Worm (Caenorhabditis elegans) whole organism, young adult: Measurements from ENCODE around the gene nlp-82.

Source experiments
- B0261.1 ChIP-seq: sonication (generic microtip); optimal IDR thresholded peaks from 2 replicates; lab custom pipeline; 2016; ENCODE audit warnings: mild to moderate bottlenecking, missing genetic modification characterization, moderate library complexity, missing compliant biosample characterization
- C06A6.2 ChIP-seq: fragments of 200-800 bp; sonication (Bioruptor generic); conservative IDR thresholded peaks from 2 replicates; pipeline ENCODE4 v1.3.6; 2022; ENCODE audit warnings: missing genetic modification characterization, missing compliant biosample characterization
- F33H1.4 ChIP-seq: fragments of 200-800 bp; sonication (Bioruptor generic); IDR thresholded peaks from 2 replicates; pipeline ENCODE4 v1.3.6; 2022; ENCODE audit warnings: missing genetic modification reagents, missing genetic modification characterization, missing compliant biosample characterization
- F49E8.2 ChIP-seq: sonication (generic microtip); optimal IDR thresholded peaks from 3 replicates; lab custom pipeline; 2017; ENCODE audit warnings: missing genetic modification characterization, mild to moderate bottlenecking, missing compliant biosample characterization, antibody characterized with exemption, moderate library complexity; ENCODE audit not compliant: insufficient read depth
- K11D2.4 ChIP-seq: fragments of 200-800 bp; sonication (Bioruptor generic); IDR thresholded peaks from 2 replicates; pipeline ENCODE4 v1.3.6; 2022; ENCODE audit warnings: missing genetic modification reagents, missing genetic modification characterization, missing compliant biosample characterization
- T07F8.4 ChIP-seq: sonication (generic microtip); optimal IDR thresholded peaks from 2 replicates; lab custom pipeline; 2016; ENCODE audit warnings: mild to moderate bottlenecking, missing genetic modification characterization, moderate library complexity, missing compliant biosample characterization
- T26A5.8 ChIP-seq: sonication (generic microtip); optimal IDR thresholded peaks from 2 replicates; lab custom pipeline; 2016; ENCODE audit warnings: missing genetic modification characterization, missing compliant biosample characterization
- Y53G8AR.9 ChIP-seq: fragments of 200-800 bp; sonication (Bioruptor generic); conservative IDR thresholded peaks from 2 replicates; pipeline ENCODE4 v1.3.6; 2022; ENCODE audit warnings: missing genetic modification reagents, missing genetic modification characterization, missing compliant biosample characterization
- Y56A3A.18 ChIP-seq: fragments of 200-800 bp; sonication (Bioruptor generic); IDR thresholded peaks from 2 replicates; pipeline ENCODE4 v1.3.6; 2022; ENCODE audit warnings: missing genetic modification reagents, missing genetic modification characterization, missing compliant biosample characterization
- ZK185.1 ChIP-seq: sonication (generic microtip); optimal IDR thresholded peaks from 2 replicates; lab custom pipeline; 2016; ENCODE audit warnings: mild to moderate bottlenecking, missing genetic modification characterization, missing compliant biosample characterization; ENCODE audit not compliant: poor library complexity, severe bottlenecking
- ama-1 ChIP-seq, 3 experiments: fragments of 150-350 bp in 1 of 3; sonication (generic microtip) in 2 of 3; optimal IDR thresholded peaks; 2 replicates each; lab custom pipeline; 2014 to 2018; ENCODE audit warnings: missing biosample characterization in 2 of 3, missing genetic modification characterization in 2 of 3, missing genetic modification reagents in 2 of 3
- athp-1 ChIP-seq: sonication (generic microtip); optimal IDR thresholded peaks from 2 replicates; lab custom pipeline; 2017; ENCODE audit warnings: mild to moderate bottlenecking, missing genetic modification characterization, missing compliant biosample characterization
- attf-3 ChIP-seq: fragments of 200-800 bp; sonication (Bioruptor generic); conservative IDR thresholded peaks from 2 replicates; pipeline ENCODE4 v1.3.6; 2022; ENCODE audit warnings: missing genetic modification reagents, missing genetic modification characterization, missing compliant biosample characterization
- attf-5 ChIP-seq: fragments of 200-800 bp; sonication (Bioruptor generic); optimal IDR thresholded peaks from 2 replicates; lab custom pipeline; 2018; ENCODE audit warnings: mild to moderate bottlenecking, missing genetic modification characterization, missing compliant biosample characterization
- bed-2 ChIP-seq: fragments of 200-800 bp; sonication (Bioruptor generic); IDR thresholded peaks from 2 replicates; pipeline ENCODE4 v1.3.6; 2022; ENCODE audit warnings: missing genetic modification reagents, missing genetic modification characterization, missing compliant biosample characterization
- die-1 ChIP-seq: sonication (generic microtip); optimal IDR thresholded peaks from 2 replicates; lab custom pipeline; 2016; ENCODE audit warnings: missing genotype, mild to moderate bottlenecking, missing genetic modification characterization, missing compliant biosample characterization
- ekl-4 ChIP-seq: fragments of 200-800 bp; sonication (Bioruptor generic); IDR thresholded peaks from 2 replicates; pipeline ENCODE4 v1.3.6; 2022; ENCODE audit warnings: missing genetic modification reagents, missing genetic modification characterization, missing compliant biosample characterization
- him-1 ChIP-seq: sonication (generic microtip); optimal IDR thresholded peaks from 2 replicates; lab custom pipeline; 2016; ENCODE audit warnings: missing genotype, missing genetic modification reagents, missing genetic modification characterization, missing compliant biosample characterization
- hmg-1.2 ChIP-seq: fragments of 200-800 bp; sonication (Bioruptor generic); IDR thresholded peaks from 2 replicates; pipeline ENCODE4 v1.3.6; 2022; ENCODE audit warnings: missing genetic modification reagents, missing genetic modification characterization, missing compliant biosample characterization
- lag-1 ChIP-seq: fragments of 200-800 bp; sonication (Bioruptor generic); IDR thresholded peaks from 2 replicates; pipeline ENCODE4 v1.3.6; 2022; ENCODE audit warnings: missing genetic modification reagents, missing genetic modification characterization, missing compliant biosample characterization
- let-526 ChIP-seq: fragments of 200-800 bp; sonication (Bioruptor generic); IDR thresholded peaks from 2 replicates; pipeline ENCODE4 v1.3.6; 2022; ENCODE audit warnings: missing genetic modification reagents, missing genetic modification characterization, missing compliant biosample characterization
- let-607 ChIP-seq, 2 experiments: fragments of 200-800 bp in 1 of 2; sonication (Bioruptor generic) in 1 of 2; sonication (generic microtip) in 1 of 2; optimal IDR thresholded peaks; 2 replicates each; lab custom pipeline; 2016 to 2018; ENCODE audit warnings: mild to moderate bottlenecking in 2 of 2, missing compliant biosample characterization in 2 of 2, missing genetic modification characterization in 2 of 2, moderate library complexity in 2 of 2, missing genotype in 1 of 2
- lin-54 ChIP-seq: fragments of 200-800 bp; sonication (Bioruptor generic); optimal IDR thresholded peaks from 2 replicates; lab custom pipeline; 2018; ENCODE audit warnings: mild to moderate bottlenecking, missing genetic modification characterization, missing compliant biosample characterization
- madf-10 ChIP-seq: sonication (generic microtip); optimal IDR thresholded peaks from 2 replicates; lab custom pipeline; 2016; ENCODE audit warnings: mild to moderate bottlenecking, missing genetic modification characterization, missing compliant biosample characterization
- madf-6 ChIP-seq: fragments of 200-800 bp; sonication (Bioruptor generic); IDR thresholded peaks from 2 replicates; pipeline ENCODE4 v1.3.6; 2022; ENCODE audit warnings: missing genetic modification reagents, missing genetic modification characterization, missing compliant biosample characterization
- mcd-1 ChIP-seq: fragments of 200-800 bp; sonication (Bioruptor generic); IDR thresholded peaks from 2 replicates; pipeline ENCODE4 v1.3.6; 2022; ENCODE audit warnings: missing genetic modification reagents, missing genetic modification characterization, missing compliant biosample characterization
- nfya-1 ChIP-seq: sonication (generic microtip); optimal IDR thresholded peaks from 2 replicates; lab custom pipeline; 2017; ENCODE audit warnings: antibody characterized with exemption, missing compliant biosample characterization, missing genetic modification characterization, borderline replicate concordance; ENCODE audit not compliant: insufficient read depth
- nhr-80 ChIP-seq: sonication (generic microtip); optimal IDR thresholded peaks from 2 replicates; lab custom pipeline; 2016; ENCODE audit warnings: missing genetic modification characterization, missing compliant biosample characterization
- nhr-90 ChIP-seq: sonication (generic microtip); optimal IDR thresholded peaks from 2 replicates; lab custom pipeline; 2016; ENCODE audit warnings: missing genotype, mild to moderate bottlenecking, missing genetic modification characterization, missing compliant biosample characterization
- rpc-1 ChIP-seq, 2 experiments: fragments of 150-350 bp in 1 of 2; sonication (generic microtip) in 1 of 2; optimal IDR thresholded peaks; 2 replicates each; lab custom pipeline; 2014 to 2018; ENCODE audit warnings: missing biosample characterization in 1 of 2, missing genetic modification characterization in 1 of 2, missing genetic modification reagents in 1 of 2, missing genotype in 1 of 2
- sdz-38 ChIP-seq: sonication (generic microtip); optimal IDR thresholded peaks from 2 replicates; lab custom pipeline; 2016; ENCODE audit warnings: missing genotype, missing genetic modification characterization, missing compliant biosample characterization
- snpc-1.1 ChIP-seq: sonication (generic microtip); optimal IDR thresholded peaks from 2 replicates; lab custom pipeline; 2017; ENCODE audit warnings: missing genetic modification characterization, mild to moderate bottlenecking, missing compliant biosample characterization, antibody characterized with exemption, moderate library complexity, missing genotype, missing genetic modification reagents; ENCODE audit not compliant: insufficient read depth
- snpc-3.4 ChIP-seq: sonication (generic microtip); optimal IDR thresholded peaks from 2 replicates; lab custom pipeline; 2017; ENCODE audit warnings: missing genetic modification characterization, mild to moderate bottlenecking, missing compliant biosample characterization, antibody characterized with exemption, moderate library complexity, missing genotype, missing genetic modification reagents
- somi-1 ChIP-seq: fragments of 200-800 bp; sonication (Bioruptor generic); optimal IDR thresholded peaks from 2 replicates; lab custom pipeline; 2018; ENCODE audit warnings: mild to moderate bottlenecking, missing genetic modification characterization, missing compliant biosample characterization
- tbx-9 ChIP-seq: sonication (generic microtip); optimal IDR thresholded peaks from 2 replicates; lab custom pipeline; 2016; ENCODE audit warnings: borderline replicate concordance, missing genetic modification characterization, inconsistent platforms, missing compliant biosample characterization
- xnd-1 ChIP-seq: sonication (generic microtip); optimal IDR thresholded peaks from 2 replicates; lab custom pipeline; 2016; ENCODE audit warnings: missing genotype, missing genetic modification reagents, missing genetic modification characterization, missing compliant biosample characterization
- zim-3 ChIP-seq: sonication (generic microtip); optimal IDR thresholded peaks from 2 replicates; lab custom pipeline; 2017; ENCODE audit warnings: mild to moderate bottlenecking, missing genetic modification characterization, moderate library complexity, missing compliant biosample characterization
- ztf-22 ChIP-seq: fragments of 200-800 bp; sonication (Bioruptor generic); optimal IDR thresholded peaks from 2 replicates; lab custom pipeline; 2018; ENCODE audit warnings: mild to moderate bottlenecking, missing genetic modification characterization, moderate library complexity, missing compliant biosample characterization
- ztf-26 ChIP-seq: sonication (generic microtip); optimal IDR thresholded peaks from 2 replicates; lab custom pipeline; 2017; ENCODE audit warnings: missing genetic modification characterization, missing compliant biosample characterization
- ztf-28 ChIP-seq: fragments of 200-800 bp; sonication (Bioruptor generic); IDR thresholded peaks from 2 replicates; pipeline ENCODE4 v1.3.6; 2022; ENCODE audit warnings: missing genetic modification reagents, missing genetic modification characterization, missing compliant biosample characterization

Gene nlp-82

ce11 chrII:9211684-9212083 lies 42.4 kb downstream of the nlp-82 start (continued):
- TF ChIP-seq attf-3 (GFP tag; lab: Robert Waterston, UW) (peak; percentile 62), F49E8.2 (tag; lab: Kevin White, UChicago) (peak; percentile 46), zim-3 (tag; lab: Kevin White, UChicago) (no peak), ZK185.1 (tag; lab: Kevin White, UChicago) (peak; percentile 63), let-607 (tag; optimal IDR thresholded peaks at IDR 0.05; lab: Kevin White, UChicago) (peak in 1 of 2 experiments; percentile 31), Y56A3A.18 (GFP tag; lab: Robert Waterston, UW) (0 out of 2 replicates have a peak, but pooled peaks have one; percentile 47), let-526 (GFP tag; lab: Robert Waterston, UW) (no peak), xnd-1 (peak; percentile 49), ekl-4 (GFP tag; lab: Robert Waterston, UW) (peak; percentile 61), madf-6 (GFP tag; lab: Robert Waterston, UW) (peak; percentile 86), madf-10 (tag; lab: Kevin White, UChicago) (peak; percentile 26), C06A6.2 (no peak), athp-1 (peak; percentile 11), hmg-1.2 (GFP tag; lab: Robert Waterston, UW) (peak; percentile 67), ztf-28 (GFP tag; lab: Robert Waterston, UW) (0 out of 2 replicates have a peak, but pooled peaks have one; percentile 12), tbx-9 (tag; lab: Kevin White, UChicago) (no peak), T07F8.4 (peak; percentile 3), T26A5.8 (tag; lab: Kevin White, UChicago) (peak; percentile 39), him-1 (peak; percentile 81), nhr-80 (tag; lab: Kevin White, UChicago) (peak; percentile 28), F33H1.4 (GFP tag; lab: Robert Waterston, UW) (peak; percentile 77), mcd-1 (GFP tag; lab: Robert Waterston, UW) (peak; percentile 66), snpc-1.1 (tag; lab: Kevin White, UChicago) (peak; percentile 94), nhr-90 (peak; percentile 65), rpc-1 (optimal IDR thresholded peaks at IDR 0.05; lab: Kevin White, UChicago) (peak; percentile 65), rpc-1 (tag; optimal IDR thresholded peaks at IDR 0.05; lab: Kevin White, UChicago) (peak; percentile 81), lag-1 (GFP tag; lab: Robert Waterston, UW) (no peak), B0261.1 (tag; lab: Kevin White, UChicago) (peak; percentile 82)
- TF ChIP-seq, all 124 proteins: peak for 45

- TF ChIP-seq bed-2 (GFP tag; lab: Robert Waterston, UW) = no peak
- TF ChIP-seq ztf-22 (GFP tag; lab: Kevin White, UChicago) = no peak
- no peak for TF ChIP-seq somi-1
- no peak for TF ChIP-seq ztf-28 (GFP tag; lab: Robert Waterston, UW)
- TF ChIP-seq K11D2.4 (GFP tag; lab: Robert Waterston, UW) = no peak
- TF ChIP-seq sdz-38 (tag; lab: Kevin White, UChicago) = no peak
- no peak for TF ChIP-seq mcd-1 (GFP tag; lab: Robert Waterston, UW)
- TF ChIP-seq snpc-3.4 (tag; lab: Kevin White, UChicago) = no peak
- TF ChIP-seq ztf-26 (tag; lab: Kevin White, UChicago) = no peak
- TF ChIP-seq zim-3 (tag; lab: Kevin White, UChicago) = no peak
- no peak for TF ChIP-seq Y53G8AR.9 (GFP tag; lab: Robert Waterston, UW)
- no peak for TF ChIP-seq ama-1 (optimal IDR thresholded peaks at IDR 0.05; lab: Kevin White, UChicago)
- TF ChIP-seq ama-1 (GFP tag; optimal IDR thresholded peaks at IDR 0.05; lab: Kevin White, UChicago) = no peak
- TF ChIP-seq ekl-4 (GFP tag; lab: Robert Waterston, UW) = no peak
- no peak for TF ChIP-seq die-1 (tag; lab: Kevin White, UChicago)
- TF ChIP-seq lin-54 = no peak
- TF ChIP-seq nfya-1 (tag; lab: Kevin White, UChicago) = no peak
- no peak for TF ChIP-seq attf-5 (GFP tag; lab: Kevin White, UChicago)
- TF ChIP-seq madf-10 (tag; lab: Kevin White, UChicago) = no peak
Measured at ce11 chrII:9210076-9210475, 44.0 kb downstream of the nlp-82 start, which contains the start of gene ZK1067.4. Gene ZK1067.4, plus strand, starts transcription at chrII:9210376.
